Worm (Caenorhabditis elegans) whole organism, L4 larva: ENCODE data around the gene T25B9.1.
A peak's percentile ranks its signal among the peaks of the same experiment; 100 is the strongest.

Experiments
- D1046.2 ChIP-seq: fragments of 200-800 bp; sonication (Bioruptor generic); IDR thresholded peaks from 2 replicates; pipeline ENCODE4 v1.3.6; 2022; ENCODE audit warnings: missing genetic modification characterization, missing compliant biosample characterization
- F26F4.8 ChIP-seq: fragments of 200-800 bp; sonication (Bioruptor generic); conservative IDR thresholded peaks from 2 replicates; pipeline ENCODE4 v1.3.6; 2022; ENCODE audit warnings: missing genetic modification characterization, missing compliant biosample characterization
- F44E2.7 ChIP-seq: fragments of 200-800 bp; sonication (Bioruptor generic); IDR thresholded peaks from 2 replicates; pipeline ENCODE4 v2.1.2; 2022; ENCODE audit warnings: missing genetic modification characterization, missing compliant biosample characterization
- F49E8.2 ChIP-seq: sonication (generic microtip); optimal IDR thresholded peaks from 2 replicates; lab custom pipeline; 2016; ENCODE audit warnings: missing compliant biosample characterization, mild to moderate bottlenecking, missing genetic modification characterization, borderline replicate concordance
- ZK337.2 ChIP-seq: fragments of 200-800 bp; sonication (Bioruptor generic); IDR thresholded peaks from 2 replicates; pipeline ENCODE4 v1.3.6; 2022; ENCODE audit warnings: missing genetic modification reagents, missing genetic modification characterization, missing compliant biosample characterization
- ZK546.5 ChIP-seq, 2 experiments: sonication (generic microtip); optimal IDR thresholded peaks; 2 replicates each; lab custom pipeline; 2017; ENCODE audit warnings: missing biosample characterization in 2 of 2, missing genetic modification characterization in 2 of 2
- aha-1 ChIP-seq: fragments of 150-350 bp; peaks from one replicate; lab custom pipeline; 2014; ENCODE audit warnings: missing biosample characterization, missing genetic modification characterization
- aly-2 ChIP-seq: sonication (generic microtip); optimal IDR thresholded peaks from 2 replicates; lab custom pipeline; 2018; ENCODE audit warnings: missing biosample characterization, missing genetic modification characterization
- attf-4 ChIP-seq: sonication (generic microtip); optimal IDR thresholded peaks from 3 replicates; lab custom pipeline; 2017; ENCODE audit warnings: missing biosample characterization, missing genetic modification characterization
- ceh-62 ChIP-seq: sonication (generic microtip); optimal IDR thresholded peaks from 2 replicates; lab custom pipeline; 2017; ENCODE audit warnings: missing biosample characterization, missing genetic modification characterization
- cey-2 ChIP-seq: sonication (generic microtip); optimal IDR thresholded peaks from 3 replicates; lab custom pipeline; 2017; ENCODE audit warnings: missing genetic modification characterization, mild to moderate bottlenecking, missing compliant biosample characterization, antibody characterized with exemption, borderline replicate concordance; ENCODE audit not compliant: insufficient read depth
- daf-12 ChIP-seq: fragments of 150-350 bp; optimal IDR thresholded peaks from 2 replicates; lab custom pipeline; 2014; ENCODE audit warnings: missing biosample characterization, missing genetic modification reagents, missing genetic modification characterization
- daf-16 ChIP-seq, 3 experiments: sonication (generic microtip); optimal IDR thresholded peaks; 2 replicates each; lab custom pipeline; 2016 to 2017; ENCODE audit warnings: missing genetic modification characterization in 3 of 3, missing genetic modification reagents in 3 of 3, mild to moderate bottlenecking in 2 of 3, missing compliant biosample characterization in 2 of 3, missing biosample characterization in 1 of 3, moderate library complexity in 1 of 3
- duxl-1 ChIP-seq: sonication (generic microtip); optimal IDR thresholded peaks from 2 replicates; lab custom pipeline; 2016; ENCODE audit warnings: mild to moderate bottlenecking, missing genetic modification characterization, moderate library complexity, missing compliant biosample characterization; ENCODE audit not compliant: poor library complexity
- egl-43 ChIP-seq: fragments of 200-800 bp; sonication (Bioruptor generic); IDR thresholded peaks from 2 replicates; pipeline ENCODE4 v1.3.6; 2022; ENCODE audit warnings: missing genetic modification reagents, missing genetic modification characterization, missing compliant biosample characterization
- hlh-11 ChIP-seq: fragments of 200-800 bp; sonication (Bioruptor generic); optimal IDR thresholded peaks from 2 replicates; lab custom pipeline; 2018; ENCODE audit warnings: mild to moderate bottlenecking, missing genetic modification characterization, missing compliant biosample characterization
- hmg-1.1 ChIP-seq: fragments of 200-800 bp; sonication (Bioruptor generic); IDR thresholded peaks from 2 replicates; pipeline ENCODE4 v1.3.6; 2022; ENCODE audit warnings: missing genetic modification reagents, missing genetic modification characterization, missing compliant biosample characterization
- lim-7 ChIP-seq: fragments of 200-800 bp; sonication (Bioruptor generic); IDR thresholded peaks from 2 replicates; pipeline ENCODE4 v1.3.6; 2022; ENCODE audit warnings: missing genetic modification characterization, missing compliant biosample characterization
- lin-38 ChIP-seq: fragments of 200-800 bp; sonication (Bioruptor generic); IDR thresholded peaks from 2 replicates; pipeline ENCODE4 v1.3.6; 2022; ENCODE audit warnings: missing genetic modification reagents, missing genetic modification characterization, missing compliant biosample characterization
- lin-39 ChIP-seq: fragments of 150-350 bp; optimal IDR thresholded peaks from 2 replicates; lab custom pipeline; 2014; ENCODE audit warnings: missing biosample characterization, missing genetic modification reagents, missing genetic modification characterization
- lir-3 ChIP-seq: sonication (generic microtip); optimal IDR thresholded peaks from 2 replicates; lab custom pipeline; 2016; ENCODE audit warnings: mild to moderate bottlenecking, missing genetic modification characterization, missing compliant biosample characterization
- madf-9 ChIP-seq: fragments of 200-800 bp; sonication (Bioruptor generic); conservative IDR thresholded peaks from 2 replicates; pipeline ENCODE4 v1.3.6; 2022; ENCODE audit warnings: missing genetic modification reagents, missing genetic modification characterization, missing compliant biosample characterization
- mes-2 ChIP-seq: sonication (generic microtip); optimal IDR thresholded peaks from 2 replicates; lab custom pipeline; 2016; ENCODE audit warnings: missing genotype, mild to moderate bottlenecking, missing genetic modification characterization, missing compliant biosample characterization; ENCODE audit not compliant: poor library complexity, severe bottlenecking
- mxl-3 ChIP-seq: fragments of 200-800 bp; sonication (Bioruptor generic); optimal IDR thresholded peaks from 2 replicates; lab custom pipeline; 2018; ENCODE audit warnings: mild to moderate bottlenecking, missing genetic modification characterization, missing compliant biosample characterization
- nhr-102 ChIP-seq: sonication (generic microtip); optimal IDR thresholded peaks from 2 replicates; lab custom pipeline; 2016; ENCODE audit warnings: mild to moderate bottlenecking, missing genetic modification characterization, moderate library complexity, missing compliant biosample characterization
- nhr-111 ChIP-seq: fragments of 200-800 bp; sonication (Bioruptor generic); optimal IDR thresholded peaks from 2 replicates; lab custom pipeline; 2018; ENCODE audit warnings: mild to moderate bottlenecking, missing genetic modification characterization, missing compliant biosample characterization
- nhr-42 ChIP-seq: fragments of 200-800 bp; sonication (Bioruptor generic); IDR thresholded peaks from 2 replicates; pipeline ENCODE4 v1.3.6; 2022; ENCODE audit warnings: missing genetic modification characterization, missing compliant biosample characterization
- nhr-76 ChIP-seq: fragments of 150-350 bp; optimal IDR thresholded peaks from 2 replicates; lab custom pipeline; 2014; ENCODE audit warnings: missing biosample characterization, missing genetic modification characterization
- nhr-77 ChIP-seq: fragments of 150-350 bp; optimal IDR thresholded peaks from 2 replicates; lab custom pipeline; 2014; ENCODE audit warnings: missing biosample characterization, missing genetic modification characterization
- pha-4 ChIP-seq, 2 experiments: fragments of 150-350 bp in 1 of 2; fragments of 200-800 bp in 1 of 2; sonication (Bioruptor generic) in 1 of 2; IDR thresholded peaks in 1 of 2; optimal IDR thresholded peaks in 1 of 2; 2 replicates each; pipeline versions ENCODE4 v1.3.6 to Lab custom; 2014 to 2022; ENCODE audit warnings: missing genetic modification characterization in 2 of 2, missing genetic modification reagents in 2 of 2, missing biosample characterization in 1 of 2, missing compliant biosample characterization in 1 of 2
- pqm-1 ChIP-seq: sonication (generic microtip); optimal IDR thresholded peaks from 2 replicates; lab custom pipeline; 2017; ENCODE audit warnings: missing biosample characterization, missing genetic modification characterization
- set-16 ChIP-seq: fragments of 200-800 bp; sonication (Bioruptor generic); IDR thresholded peaks from 2 replicates; pipeline ENCODE4 v1.3.6; 2022; ENCODE audit warnings: missing genetic modification reagents, missing genetic modification characterization, missing compliant biosample characterization
- snpc-1.2 ChIP-seq: fragments of 200-800 bp; sonication (Bioruptor generic); IDR thresholded peaks from 2 replicates; pipeline ENCODE4 v1.3.6; 2022; ENCODE audit warnings: missing genetic modification reagents, missing genetic modification characterization, missing compliant biosample characterization
- tag-97 ChIP-seq: fragments of 200-800 bp; sonication (Bioruptor generic); IDR thresholded peaks from 2 replicates; pipeline ENCODE4 v1.3.6; 2022; ENCODE audit warnings: missing genetic modification characterization, missing compliant biosample characterization
- unc-130 ChIP-seq: sonication (generic microtip); optimal IDR thresholded peaks from 2 replicates; lab custom pipeline; 2016; ENCODE audit warnings: missing genetic modification reagents, missing genetic modification characterization, missing compliant biosample characterization
- unc-62 ChIP-seq, 3 experiments: fragments of 150-350 bp in 1 of 3; sonication (generic microtip); optimal IDR thresholded peaks in 2 of 3; peaks in 1 of 3; 1 replicate in 1 of 3; 2 replicates in 2 of 3; lab custom pipeline; 2014 to 2017; ENCODE audit warnings: missing biosample characterization in 3 of 3, missing genetic modification characterization in 3 of 3, missing genetic modification reagents in 3 of 3, missing genotype in 1 of 3
- vab-7 ChIP-seq: fragments of 200-800 bp; sonication (Bioruptor generic); IDR thresholded peaks from 2 replicates; pipeline ENCODE4 v1.3.6; 2022; ENCODE audit warnings: missing genetic modification reagents, missing genetic modification characterization, missing compliant biosample characterization
- zfp-2 ChIP-seq: sonication (generic microtip); optimal IDR thresholded peaks from 2 replicates; lab custom pipeline; 2016; ENCODE audit warnings: mild to moderate bottlenecking, missing genetic modification characterization, missing compliant biosample characterization
- zip-11 ChIP-seq: fragments of 200-800 bp; sonication (Bioruptor generic); IDR thresholded peaks from 2 replicates; pipeline ENCODE4 v1.3.6; 2022; ENCODE audit warnings: missing genetic modification characterization, missing compliant biosample characterization

T25B9.1 gene

DNA sequence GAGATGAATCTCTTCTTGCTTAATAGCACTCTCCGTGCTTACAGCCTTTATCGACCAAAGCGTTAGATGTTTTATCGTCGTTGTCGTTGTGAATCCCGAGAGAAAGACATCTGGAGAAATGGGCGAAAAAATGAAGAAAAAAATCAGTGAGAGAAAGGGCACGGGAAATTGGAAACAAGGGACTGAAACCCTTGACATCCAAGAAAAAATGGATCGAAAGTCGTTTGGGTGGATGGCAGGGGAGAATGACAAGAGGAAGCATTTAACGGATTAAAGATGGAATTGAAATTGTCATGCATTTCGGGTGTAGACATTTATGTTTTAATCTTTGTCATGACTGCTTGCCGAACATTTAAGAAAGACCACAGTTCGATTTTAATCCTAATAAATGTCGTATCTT lies 23.9 kb upstream of the T25B9.1 start, which contains the start of gene inpp-1:
TSS of gene inpp-1 (minus strand) at position 101 of the 400 bp plus-strand sequence.
- TF ChIP-seq nhr-42 (GFP tag; lab: Robert Waterston, UW): no peak
- TF ChIP-seq vab-7 (GFP tag; lab: Robert Waterston, UW): no peak
- no peak for TF ChIP-seq unc-130 (GFP tag; lab: Kevin White, UChicago)
- no peak for TF ChIP-seq tag-97 (GFP tag; lab: Robert Waterston, UW)

DNA sequence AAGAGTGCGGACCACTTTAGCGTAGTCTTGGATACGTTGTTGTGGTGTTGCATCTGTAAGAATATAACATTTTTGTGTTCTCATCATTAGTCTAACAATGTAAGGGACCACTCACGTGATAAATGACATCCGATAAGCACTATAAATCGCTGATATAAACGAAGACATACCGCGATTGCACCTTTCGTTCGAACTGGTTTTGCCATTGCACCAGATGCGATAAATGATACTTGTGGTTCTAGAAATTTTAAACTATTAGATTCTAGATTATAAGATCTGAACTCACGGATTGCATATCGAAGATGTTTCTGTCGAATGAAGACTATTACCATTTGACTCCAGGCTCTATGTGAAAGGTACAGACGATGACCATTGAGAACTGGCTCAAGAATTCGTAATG lies 21.4 kb upstream of the T25B9.1 start:
- TF ChIP-seq mes-2 (tag; lab: Kevin White, UChicago) (no peak), aha-1 (tag; lab: Kevin White, UChicago) (peak; percentile 94)

DNA sequence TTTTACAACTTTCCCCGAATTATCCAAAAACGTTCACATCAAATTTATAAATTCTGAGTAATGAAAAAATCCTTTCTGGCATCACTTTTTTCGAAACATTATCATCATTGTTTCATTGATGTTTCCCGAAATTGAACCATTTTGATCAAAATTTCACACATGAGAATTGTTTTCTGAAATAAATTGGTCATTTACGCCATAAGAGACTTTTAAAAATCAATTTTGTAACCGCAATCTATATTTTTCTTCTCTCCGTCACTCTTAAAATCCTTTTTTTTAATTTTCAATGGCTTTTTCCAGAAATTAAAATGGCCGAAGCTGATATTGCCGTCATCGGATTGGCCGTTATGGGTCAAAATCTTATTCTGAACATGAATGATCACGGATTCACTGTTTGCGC lies 19.4 kb upstream of the T25B9.1 start, which contains the start of gene T25B9.9:
TSS of gene T25B9.9 (plus strand) at position 301 of the 400 bp plus-strand sequence.
- TF ChIP-seq unc-130 (GFP tag; lab: Kevin White, UChicago) (no peak), unc-62 (GFP tag; optimal IDR thresholded peaks at IDR 0.05 in 1 of 2; lab: Kevin White, UChicago) (peak in 1 of 2 experiments; percentile 35), unc-62 (tag; optimal IDR thresholded peaks at IDR 0.05; lab: Kevin White, UChicago) (no peak)
- TF ChIP-seq, all 104 proteins: peak for 1

DNA sequence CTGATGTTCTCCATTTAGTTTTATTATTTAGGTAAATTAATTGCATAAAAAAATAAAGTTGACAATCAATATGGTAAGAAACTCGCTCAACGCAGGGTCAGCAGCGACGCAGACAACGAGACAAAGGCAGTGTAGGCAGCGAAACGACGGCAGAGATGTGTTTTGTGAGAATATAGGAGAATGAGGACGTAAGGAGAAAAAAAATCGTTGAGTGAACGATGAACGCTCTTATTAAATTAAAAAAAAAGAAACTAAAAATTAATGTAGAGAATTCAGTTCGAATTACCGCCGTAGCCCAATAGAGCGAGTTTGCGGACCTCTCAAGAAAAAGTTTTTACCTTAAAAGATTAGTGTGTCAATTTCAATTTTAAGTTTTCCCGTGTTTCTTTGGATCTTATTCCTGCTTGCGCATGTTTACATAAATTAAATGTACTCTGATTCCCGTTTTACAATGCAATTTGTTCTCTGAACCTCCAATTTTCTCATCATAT lies 18.2 kb upstream of the T25B9.1 start, which contains the start of gene T25B9.8:
TSS of gene T25B9.8 (minus strand) at position 51 of the 491 bp plus-strand sequence.
- TF ChIP-seq zfp-2 (tag; lab: Kevin White, UChicago) (no peak), lin-38 (peak; percentile 30), aha-1 (tag; lab: Kevin White, UChicago) (peak; percentile 69)

DNA sequence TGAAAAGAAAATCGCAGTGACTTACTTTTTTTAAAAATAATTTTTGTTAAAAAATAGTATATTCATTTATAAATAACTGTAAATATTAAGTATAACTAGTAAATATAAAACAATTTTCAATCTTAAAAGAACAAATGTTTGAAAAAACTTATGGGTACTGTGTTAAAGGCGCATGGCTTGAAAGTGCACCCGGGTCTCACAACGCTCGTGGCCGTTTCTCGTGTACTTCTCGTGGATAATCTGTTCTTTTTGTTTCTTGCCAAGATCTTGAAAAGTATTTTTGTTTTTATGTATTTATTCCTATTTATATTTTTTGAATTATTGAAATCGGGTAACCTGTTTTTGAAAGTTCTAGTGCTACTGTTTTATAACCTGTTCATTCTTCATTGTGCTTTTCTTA lies 16.1 kb upstream of the T25B9.1 start:
- TF ChIP-seq nhr-102 (tag; lab: Kevin White, UChicago): no peak
- TF ChIP-seq duxl-1: no peak
- no peak for TF ChIP-seq cey-2 (tag; lab: Kevin White, UChicago)
- TF ChIP-seq daf-16 (GFP tag; optimal IDR thresholded peaks at IDR 0.05; lab: Kevin White, UChicago): no peak
- no peak for TF ChIP-seq daf-16 (tag; optimal IDR thresholded peaks at IDR 0.05; lab: Kevin White, UChicago)
- no peak for TF ChIP-seq mxl-3 (GFP tag; lab: Kevin White, UChicago)
- TF ChIP-seq snpc-1.2 (GFP tag; lab: Robert Waterston, UW): peak; percentile 83
- TF ChIP-seq mes-2 (tag; lab: Kevin White, UChicago): peak; percentile 30
- no peak for TF ChIP-seq ZK337.2 (GFP tag; lab: Robert Waterston, UW)
- TF ChIP-seq unc-130 (GFP tag; lab: Kevin White, UChicago): peak; percentile 32
- TF ChIP-seq zip-11: no peak
- TF ChIP-seq nhr-77 (tag; lab: Kevin White, UChicago): no peak
- no peak for TF ChIP-seq lir-3
- TF ChIP-seq pqm-1 (tag; lab: Kevin White, UChicago): no peak
- TF ChIP-seq F49E8.2 (tag; lab: Kevin White, UChicago): peak; percentile 16
- no peak for TF ChIP-seq daf-12

DNA sequence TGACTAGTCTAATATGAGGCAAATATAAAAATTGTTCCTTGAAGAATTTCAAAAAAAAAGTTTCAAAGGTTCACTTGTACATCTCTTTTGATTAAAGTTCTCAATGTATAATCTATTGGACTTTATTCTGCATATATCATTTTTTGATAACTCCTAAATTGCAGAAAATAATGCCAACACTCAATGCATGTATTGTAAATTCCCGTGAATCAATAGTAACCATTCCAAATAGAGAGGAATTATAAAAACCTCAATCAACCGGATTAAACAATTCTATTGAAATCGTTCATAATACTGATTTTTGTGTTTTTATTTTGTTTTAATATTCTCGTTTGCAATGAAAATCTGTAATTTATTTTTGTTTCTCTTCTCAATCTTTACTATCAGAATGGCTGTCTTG lies 15.1 kb upstream of the T25B9.1 start, which contains the start of gene T25B9.12:
TSS of gene T25B9.12 (plus strand) at position 301 of the 400 bp plus-strand sequence.
- TF ChIP-seq pha-4 (GFP tag; IDR thresholded peaks at IDR 0.05; lab: Robert Waterston, UW): no peak
- TF ChIP-seq pha-4 (tag; optimal IDR thresholded peaks at IDR 0.05; lab: Kevin White, UChicago): no peak
- no peak for TF ChIP-seq D1046.2
- TF ChIP-seq madf-9 (GFP tag; lab: Robert Waterston, UW): no peak
- no peak for TF ChIP-seq lin-39 (tag; lab: Kevin White, UChicago)
- no peak for TF ChIP-seq aly-2 (tag; lab: Kevin White, UChicago)
- no peak for TF ChIP-seq hmg-1.1 (GFP tag; lab: Robert Waterston, UW)
- TF ChIP-seq ZK546.5 (tag; optimal IDR thresholded peaks at IDR 0.05; lab: Kevin White, UChicago): no peak
- TF ChIP-seq nhr-77 (tag; lab: Kevin White, UChicago): no peak
- no peak for TF ChIP-seq unc-62 (GFP tag; optimal IDR thresholded peaks at IDR 0.05 in 1 of 2; lab: Kevin White, UChicago)
- TF ChIP-seq unc-62 (tag; optimal IDR thresholded peaks at IDR 0.05; lab: Kevin White, UChicago): no peak
- no peak for TF ChIP-seq ceh-62
- no peak for TF ChIP-seq hlh-11
- no peak for TF ChIP-seq nhr-76 (tag; lab: Kevin White, UChicago)
- TF ChIP-seq attf-4 (tag; lab: Kevin White, UChicago): no peak
- TF ChIP-seq egl-43: no peak
- TF ChIP-seq set-16 (GFP tag; lab: Robert Waterston, UW): no peak
- no peak for TF ChIP-seq nhr-111 (GFP tag; lab: Kevin White, UChicago)
- TF ChIP-seq F44E2.7: no peak
- TF ChIP-seq zip-11: no peak
- no peak for TF ChIP-seq lim-7
- no peak for TF ChIP-seq F26F4.8 (GFP tag; lab: Robert Waterston, UW)
